Worm (Caenorhabditis elegans) whole organism, L1 larva: ENCODE data around the gene col-162.

Source experiments
- nhr-28 ChIP-seq: fragments of 150-350 bp; optimal IDR thresholded peaks from 2 replicates; lab custom pipeline; 2014; ENCODE audit warnings: missing biosample characterization, missing genetic modification characterization
- sox-4 ChIP-seq: sonication (generic microtip); optimal IDR thresholded peaks from 2 replicates; lab custom pipeline; 2016; ENCODE audit warnings: missing genetic modification characterization, missing compliant biosample characterization
- ztf-11 ChIP-seq, 2 experiments: sonication (generic microtip); optimal IDR thresholded peaks; 2 replicates each; lab custom pipeline; 2016 to 2017; ENCODE audit warnings: missing genetic modification characterization in 2 of 2, missing biosample characterization in 1 of 2, missing compliant biosample characterization in 1 of 2

DNA sequence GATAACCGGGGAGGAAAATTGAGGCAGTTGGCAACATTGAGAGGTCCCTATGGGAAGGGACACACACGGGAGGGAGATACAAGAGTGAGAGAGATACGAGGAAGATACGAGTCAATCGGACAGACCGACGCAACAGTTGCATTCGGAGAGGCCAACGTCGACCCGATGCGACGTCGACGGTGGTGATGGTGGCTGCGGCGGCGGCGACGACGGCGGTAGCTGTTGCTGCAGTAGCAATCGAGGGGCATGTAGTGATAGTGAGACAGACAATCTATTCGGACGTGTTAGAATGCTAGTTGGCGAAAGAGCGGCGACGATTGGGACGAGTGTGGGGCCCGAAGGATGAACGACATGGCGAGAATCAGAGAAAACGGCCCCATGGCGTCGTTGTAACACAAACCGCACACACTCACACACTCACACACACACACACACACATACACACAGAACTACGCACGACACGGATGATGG is 48.4 kb upstream of the col-162 start:
- TF ChIP-seq ztf-11 (tag; optimal IDR thresholded peaks at IDR 0.05; lab: Kevin White, UChicago) (no peak), sox-4 (no peak), nhr-28 (tag; lab: Kevin White, UChicago) (no peak)
